Worm (Caenorhabditis elegans) whole organism, young adult: ENCODE results near the gene mrpl-21.

Experiments
- ccch-3 ChIP-seq: fragments of 200-800 bp; sonication (Bioruptor generic); optimal IDR thresholded peaks from 2 replicates; lab custom pipeline; 2018; ENCODE audit warnings: mild to moderate bottlenecking, missing genetic modification characterization, missing compliant biosample characterization
- cebp-1 ChIP-seq, 2 experiments: fragments of 200-800 bp in 1 of 2; sonication (Bioruptor generic) in 1 of 2; sonication (generic microtip) in 1 of 2; IDR thresholded peaks in 1 of 2; optimal IDR thresholded peaks in 1 of 2; 2 replicates each; pipeline versions ENCODE4 v1.3.6 to Lab custom; 2017 to 2022; ENCODE audit warnings: missing compliant biosample characterization in 2 of 2, missing genetic modification characterization in 2 of 2, mild to moderate bottlenecking in 1 of 2, missing genetic modification reagents in 1 of 2, moderate library complexity in 1 of 2
- ceh-79 ChIP-seq: sonication (generic microtip); optimal IDR thresholded peaks from 2 replicates; lab custom pipeline; 2017; ENCODE audit warnings: mild to moderate bottlenecking, missing genetic modification characterization, missing compliant biosample characterization
- die-1 ChIP-seq: sonication (generic microtip); optimal IDR thresholded peaks from 2 replicates; lab custom pipeline; 2016; ENCODE audit warnings: missing genotype, mild to moderate bottlenecking, missing genetic modification characterization, missing compliant biosample characterization
- egrh-3 ChIP-seq: fragments of 200-800 bp; sonication (Bioruptor generic); IDR thresholded peaks from 2 replicates; pipeline ENCODE4 v1.3.6; 2022; ENCODE audit warnings: missing genetic modification reagents, missing genetic modification characterization, missing compliant biosample characterization
- him-1 ChIP-seq: sonication (generic microtip); optimal IDR thresholded peaks from 2 replicates; lab custom pipeline; 2016; ENCODE audit warnings: missing genotype, missing genetic modification reagents, missing genetic modification characterization, missing compliant biosample characterization
- lir-1 ChIP-seq: fragments of 200-800 bp; sonication (Bioruptor generic); conservative IDR thresholded peaks from 2 replicates; pipeline ENCODE4 v1.3.6; 2022; ENCODE audit warnings: missing genetic modification reagents, missing genetic modification characterization, missing compliant biosample characterization
- nfya-1 ChIP-seq: sonication (generic microtip); optimal IDR thresholded peaks from 2 replicates; lab custom pipeline; 2017; ENCODE audit warnings: antibody characterized with exemption, missing compliant biosample characterization, missing genetic modification characterization, borderline replicate concordance; ENCODE audit not compliant: insufficient read depth
- snpc-4 ChIP-seq, 5 experiments: fragments of 150-350 bp in 1 of 5; sonication (generic microtip) in 4 of 5; optimal IDR thresholded peaks; 2 replicates each; lab custom pipeline; 2014 to 2018; ENCODE audit warnings: missing genetic modification characterization in 5 of 5, missing biosample characterization in 3 of 5, antibody characterized with exemption in 2 of 5, mild to moderate bottlenecking in 2 of 5, missing compliant biosample characterization in 2 of 5, missing genotype in 2 of 5, moderate library complexity in 2 of 5, missing genetic modification reagents in 1 of 5
- tbp1 ChIP-seq: fragments of 200-800 bp; sonication (Bioruptor generic); optimal IDR thresholded peaks from 2 replicates; lab custom pipeline; 2018; ENCODE audit warnings: mild to moderate bottlenecking, missing genetic modification characterization, missing compliant biosample characterization
- unc-62 ChIP-seq: fragments of 150-350 bp; optimal IDR thresholded peaks from 2 replicates; lab custom pipeline; 2014; ENCODE audit warnings: missing biosample characterization, missing genetic modification reagents, missing genetic modification characterization

ce11 chrIII:4204072-4204471 is 39.3 kb downstream of the mrpl-21 start, which contains the start of the genes pelo-1 and R74.7:
- TF ChIP-seq lir-1 (GFP tag; lab: Robert Waterston, UW) (no peak), him-1 (no peak), egrh-3 (GFP tag; lab: Robert Waterston, UW) (no peak), ccch-3 (GFP tag; lab: Kevin White, UChicago) (no peak), nfya-1 (tag; lab: Kevin White, UChicago) (no peak), unc-62 (no peak), ceh-79 (tag; lab: Kevin White, UChicago) (no peak), snpc-4 (GFP tag; optimal IDR thresholded peaks at IDR 0.05; lab: Kevin White, UChicago) (no peak), snpc-4 (tag; optimal IDR thresholded peaks at IDR 0.05; lab: Kevin White, UChicago) (no peak), tbp1 (GFP tag; lab: Kevin White, UChicago) (no peak), die-1 (no peak), cebp-1 (GFP tag; IDR thresholded peaks at IDR 0.05; lab: Robert Waterston, UW) (peak; percentile 70; the same call in 1 of the 2 replicates), cebp-1 (tag; optimal IDR thresholded peaks at IDR 0.05; lab: Kevin White, UChicago) (peak; percentile 95)
